Worm (Caenorhabditis elegans): ENCODE measurements around the gene W09D10.5.

ce11 chrIII:10717479-10717878 lies 6.1 kb upstream of the W09D10.5 start:
- no peak for TF ChIP-seq ama-1 (optimal IDR thresholded peaks at IDR 0.05)
- TF ChIP-seq ets-7 (tag; optimal IDR thresholded peaks at IDR 0.05), result no peak
- TF ChIP-seq tra-4 (tag; optimal IDR thresholded peaks at IDR 0.05), result no peak

All from whole organism, early embryonic.